Fruit fly (Drosophila melanogaster): ENCODE data around the gene CG32547.

dm6 chrX:18395157-18395556, 84.1 kb downstream of the CG32547 start:
- TF ChIP-seq Dll (optimal IDR thresholded peaks at IDR 0.05) = no peak
- no peak for TF ChIP-seq psq (optimal IDR thresholded peaks at IDR 0.05)
- TF ChIP-seq pan (optimal IDR thresholded peaks at IDR 0.05) = no peak
- no peak for TF ChIP-seq EcR (GFP tag; optimal IDR thresholded peaks at IDR 0.05)
- TF ChIP-seq CG8478 (optimal IDR thresholded peaks at IDR 0.05) = no peak
- TF ChIP-seq usp (GFP tag; optimal IDR thresholded peaks at IDR 0.05) = no peak

All from whole organism.